Worm (Caenorhabditis elegans): ENCODE results near the gene msa-1.
A peak's percentile ranks its signal among the peaks of the same experiment; 100 is the strongest.

msa-1 gene

ce11 chrIV:9074244-9074723, 14.1 kb upstream of the msa-1 start, which contains the start of gene mppb-1 (continued):
- TF ChIP-seq ztf-28 (GFP tag; IDR thresholded peaks at IDR 0.05), result peak; percentile 89
- TF ChIP-seq dox-1 (GFP tag; IDR thresholded peaks at IDR 0.05), result peak; percentile 74
- TF ChIP-seq chd-7 (tag; optimal IDR thresholded peaks at IDR 0.05), result peak; percentile 39
- TF ChIP-seq somi-1 (GFP tag; optimal IDR thresholded peaks at IDR 0.05), result no peak
- peak; percentile 40 for TF ChIP-seq attf-5 (GFP tag; optimal IDR thresholded peaks at IDR 0.05)
- no peak for TF ChIP-seq Y95B8A.8 (GFP tag; IDR thresholded peaks at IDR 0.05)
- TF ChIP-seq rpc-1 (optimal IDR thresholded peaks at IDR 0.05), result no peak
- TF ChIP-seq rpc-1 (tag; optimal IDR thresholded peaks at IDR 0.05), result no peak
- TF ChIP-seq K11D2.4 (GFP tag; IDR thresholded peaks at IDR 0.05), result peak; percentile 67
- peak; percentile 58 for TF ChIP-seq F33H1.4 (GFP tag; IDR thresholded peaks at IDR 0.05)
- TF ChIP-seq unc-130 (GFP tag; optimal IDR thresholded peaks at IDR 0.05), result peak; percentile 92
- TF ChIP-seq lin-35 (GFP tag; optimal IDR thresholded peaks at IDR 0.05), result peak; percentile 20 to 92 (median 48)
- peak; percentile 25; the same call in 1 of the 2 replicates for TF ChIP-seq hmg-1.2 (GFP tag; IDR thresholded peaks at IDR 0.05)
- peak; percentile 84 for TF ChIP-seq ceh-27 (GFP tag; optimal IDR thresholded peaks at IDR 0.05)
- 0 out of 2 replicates have a peak, but pooled peaks have one; percentile 23 for TF ChIP-seq attf-6 (GFP tag; IDR thresholded peaks at IDR 0.05)
- peak; percentile 80 for TF ChIP-seq cebp-1 (GFP tag; IDR thresholded peaks at IDR 0.05)
- peak; percentile 89 for TF ChIP-seq cebp-1 (tag; optimal IDR thresholded peaks at IDR 0.05)
- TF ChIP-seq ZK185.1 (tag; optimal IDR thresholded peaks at IDR 0.05; ENCODE audit: poor library complexity, severe bottlenecking), result peak; percentile 96
- TF ChIP-seq nhr-80 (tag; optimal IDR thresholded peaks at IDR 0.05), result peak; percentile 1
- peak; percentile 14 for TF ChIP-seq athp-1 (tag; optimal IDR thresholded peaks at IDR 0.05)
- TF ChIP-seq madf-3 (GFP tag; IDR thresholded peaks at IDR 0.05), result 0 out of 2 replicates have a peak, but pooled peaks have one; percentile 60
- peak; percentile 57 for TF ChIP-seq K12H6.12 (tag; optimal IDR thresholded peaks at IDR 0.05)
- TF ChIP-seq lsl-1 (GFP tag; optimal IDR thresholded peaks at IDR 0.05), result peak; percentile 52
- TF ChIP-seq zim-3 (tag; optimal IDR thresholded peaks at IDR 0.05), result peak; percentile 44
- peak; percentile 85 for TF ChIP-seq bed-2 (GFP tag; IDR thresholded peaks at IDR 0.05)
- TF ChIP-seq B0261.1 (tag; optimal IDR thresholded peaks at IDR 0.05), result peak; percentile 20
- no peak for TF ChIP-seq cebp-2 (GFP tag; IDR thresholded peaks at IDR 0.05)
- no peak for TF ChIP-seq mes-4 (tag; optimal IDR thresholded peaks at IDR 0.05)
- TF ChIP-seq snpc-4 (GFP tag; optimal IDR thresholded peaks at IDR 0.05), result peak; percentile 2
- peak; percentile 8 to 52 (median 36) for TF ChIP-seq snpc-4 (tag; optimal IDR thresholded peaks at IDR 0.05)
- 0 out of 2 replicates have a peak, but pooled peaks have one; percentile 38 for TF ChIP-seq hsf-1 (GFP tag; IDR thresholded peaks at IDR 0.05)
- no peak for TF ChIP-seq Y53G8AR.9 (GFP tag; conservative IDR thresholded peaks at IDR 0.05)
- peak; percentile 46 for TF ChIP-seq F23B12.7 (tag; optimal IDR thresholded peaks at IDR 0.05; ENCODE audit: insufficient read depth)
- TF ChIP-seq F57A8.1 (GFP tag; optimal IDR thresholded peaks at IDR 0.05), result no peak
- TF ChIP-seq Y67H2A.10 (GFP tag; conservative IDR thresholded peaks at IDR 0.05), result peak; percentile 13; the same call in 1 of the 2 replicates
- peak; percentile 51; the same call in 1 of the 2 replicates for TF ChIP-seq madf-6 (GFP tag; IDR thresholded peaks at IDR 0.05)
- TF ChIP-seq F22D6.2 (tag; optimal IDR thresholded peaks at IDR 0.05), result peak; percentile 49
- peak; percentile 33 for TF ChIP-seq F52B5.7 (tag; optimal IDR thresholded peaks at IDR 0.05)
- TF ChIP-seq F37B4.10 (GFP tag; IDR thresholded peaks at IDR 0.05), result no peak
- TF ChIP-seq nhr-120 (GFP tag; IDR thresholded peaks at IDR 0.05), result no peak

DNA sequence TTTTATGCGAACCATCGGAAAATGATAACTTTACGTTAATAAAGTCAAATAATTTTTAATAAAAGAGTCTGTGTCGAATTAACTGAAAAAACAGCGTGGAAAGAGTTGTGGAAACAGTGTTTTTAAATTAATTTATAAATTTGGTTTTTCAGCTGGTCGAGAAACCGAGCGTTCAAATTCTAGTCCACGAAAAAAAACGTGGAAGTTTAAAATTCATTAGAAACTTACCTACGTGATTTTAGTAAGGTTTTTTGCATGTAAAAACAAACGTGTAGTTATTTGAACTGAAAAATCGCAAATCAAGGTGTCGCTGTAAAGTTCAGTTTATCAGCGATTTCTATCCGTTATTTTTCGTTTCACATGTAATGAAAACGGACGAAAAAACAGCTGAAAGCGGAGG, 9.9 kb upstream of the msa-1 start, which contains the start of gene mans-4:
TSS of gene mans-4 (minus strand) at position 101 of the 400 bp plus-strand sequence.
- TF ChIP-seq F22D6.2 (tag; optimal IDR thresholded peaks at IDR 0.05) (no peak), snpc-1.3 (tag; optimal IDR thresholded peaks at IDR 0.05; ENCODE audit: insufficient read depth) (no peak), ztf-28 (GFP tag; IDR thresholded peaks at IDR 0.05) (no peak), snpc-4 (GFP tag; optimal IDR thresholded peaks at IDR 0.05) (no peak), snpc-4 (tag; optimal IDR thresholded peaks at IDR 0.05) (no peak), B0261.1 (tag; optimal IDR thresholded peaks at IDR 0.05) (no peak), lsl-1 (GFP tag; optimal IDR thresholded peaks at IDR 0.05) (no peak), T07F8.4 (tag; optimal IDR thresholded peaks at IDR 0.05) (no peak), pha-4 (tag; optimal IDR thresholded peaks at IDR 0.05) (no peak), attf-6 (GFP tag; IDR thresholded peaks at IDR 0.05) (no peak), akir-1 (GFP tag; optimal IDR thresholded peaks at IDR 0.05) (no peak), zim-3 (tag; optimal IDR thresholded peaks at IDR 0.05) (no peak), nhr-179 (tag; optimal IDR thresholded peaks at IDR 0.05) (no peak), lin-54 (GFP tag; optimal IDR thresholded peaks at IDR 0.05) (no peak), nhr-90 (tag; optimal IDR thresholded peaks at IDR 0.05) (no peak), Y53F4B.3 (GFP tag; IDR thresholded peaks at IDR 0.05) (no peak)

Data from whole organism, young adult.